Worm (Caenorhabditis elegans): ENCODE results near the gene Y75B8A.31.
"Not testable (repeated sequence)": the region's sequence is repeated elsewhere in the genome, so short reads cannot be mapped to it uniquely, and the experiment has no call there.

DNA sequence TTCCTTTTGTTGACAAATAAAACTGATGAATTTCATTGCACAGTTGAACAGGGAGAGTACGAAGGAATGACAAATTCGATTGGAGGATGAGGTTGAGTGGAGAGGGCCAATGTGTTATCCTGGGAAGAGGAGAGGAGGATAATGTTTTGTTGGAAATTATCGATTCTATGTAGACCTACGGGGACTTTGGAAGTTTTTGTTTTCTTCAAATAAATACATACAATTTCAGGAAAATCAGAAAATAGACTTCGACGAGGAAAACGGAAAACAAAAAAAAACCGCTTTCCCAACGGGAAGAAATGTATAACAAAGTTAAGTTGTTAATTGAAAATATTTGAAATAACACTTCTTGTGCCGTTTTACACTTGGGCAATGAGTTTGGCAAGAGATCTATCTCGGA, 32.3 kb downstream of the Y75B8A.31 start, which contains the start of gene Y49E10.4:
- TF ChIP-seq gmeb-2 (tag; optimal IDR thresholded peaks at IDR 0.05); lim-6 (tag; optimal IDR thresholded peaks at IDR 0.05); hlh-15 (tag; optimal IDR thresholded peaks at IDR 0.05); T23F11.4 (GFP tag; optimal IDR thresholded peaks at IDR 0.05): not testable (repeated sequence)
